Fruit fly (Drosophila melanogaster) whole organism, wandering third instar larva: ENCODE measurements around the gene fabp.

Experiments used
- CG32264 ChIP-seq: fragments of 200-800 bp; sonication (Bioruptor generic); optimal IDR thresholded peaks from 2 replicates; lab custom pipeline; 2016; ENCODE audit warnings: missing biosample characterization, missing genetic modification characterization
- CG9705 ChIP-seq: fragments of 200-800 bp; sonication (Bioruptor generic); optimal IDR thresholded peaks from 2 replicates; lab custom pipeline; 2018; ENCODE audit warnings: missing biosample characterization, mild to moderate bottlenecking, missing genetic modification characterization
- CrebA ChIP-seq: fragments of 200-800 bp; sonication (Bioruptor generic); optimal IDR thresholded peaks from 2 replicates; lab custom pipeline; 2016; ENCODE audit warnings: missing biosample characterization, mild to moderate bottlenecking, missing genetic modification characterization, borderline replicate concordance
- Dfd ChIP-seq: fragments of >200 bp; optimal IDR thresholded peaks from 2 replicates; lab custom pipeline; 2017; ENCODE audit warnings: missing biosample characterization, missing genetic modification characterization
- Dif ChIP-seq: fragments of 200-275, 200-300 bp; sonication (Bioruptor generic); optimal IDR thresholded peaks from 2 replicates; lab custom pipeline; 2018; ENCODE audit warnings: missing biosample characterization, missing genetic modification characterization; ENCODE audit not compliant: partially characterized antibody
- GATAd ChIP-seq: sonication (Bioruptor generic); optimal IDR thresholded peaks from 2 replicates; lab custom pipeline; 2016; ENCODE audit warnings: missing biosample characterization, missing genetic modification characterization
- HLH106 ChIP-seq: fragments of 200-800 bp; optimal IDR thresholded peaks from 3 replicates; lab custom pipeline; 2019; ENCODE audit warnings: missing biosample characterization, mild to moderate bottlenecking, missing genetic modification characterization, moderate library complexity
- Hnf4 ChIP-seq: fragments of 200-800 bp; sonication (Bioruptor generic); optimal IDR thresholded peaks from 2 replicates; lab custom pipeline; 2016; ENCODE audit warnings: missing biosample characterization, mild to moderate bottlenecking, missing genetic modification characterization
- Hr83 ChIP-seq: fragments of 200-300 bp; sonication (Bioruptor generic); optimal IDR thresholded peaks from 2 replicates; lab custom pipeline; 2016; ENCODE audit warnings: missing biosample characterization, mild to moderate bottlenecking, missing genetic modification characterization, moderate library complexity; ENCODE audit not compliant: poor library complexity, severe bottlenecking
- Jra ChIP-seq: sonication (Bioruptor generic); optimal IDR thresholded peaks from 2 replicates; lab custom pipeline; 2016; ENCODE audit warnings: missing biosample characterization, missing genetic modification characterization
- Mio ChIP-seq: sonication (Bioruptor generic); optimal IDR thresholded peaks from 2 replicates; lab custom pipeline; 2016; ENCODE audit warnings: missing biosample characterization, missing genetic modification characterization
- Myc ChIP-seq: fragments of >200 bp; optimal IDR thresholded peaks from 2 replicates; lab custom pipeline; 2017
- N ChIP-seq: fragments of >200 bp; optimal IDR thresholded peaks from 2 replicates; lab custom pipeline; 2018; ENCODE audit warnings: missing biosample characterization, missing external identifiers, missing genetic modification characterization
- OdsH ChIP-seq: fragments of 200-800 bp; sonication (Bioruptor generic); optimal IDR thresholded peaks from 2 replicates; lab custom pipeline; 2016; ENCODE audit warnings: missing biosample characterization, mild to moderate bottlenecking, missing genetic modification characterization
- Rel ChIP-seq, 2 experiments: fragments of 200-800 bp; sonication (Bioruptor generic) in 1 of 2; optimal IDR thresholded peaks; 2 replicates in 1 of 2; 3 replicates in 1 of 2; lab custom pipeline; 2016 to 2019; ENCODE audit warnings: mild to moderate bottlenecking in 2 of 2, missing biosample characterization in 2 of 2, missing genetic modification characterization in 2 of 2, moderate library complexity in 1 of 2
- Sp1 ChIP-seq: fragments of 200-800 bp; sonication (Bioruptor generic); optimal IDR thresholded peaks from 3 replicates; lab custom pipeline; 2019; ENCODE audit warnings: missing biosample characterization, mild to moderate bottlenecking, missing genetic modification characterization, moderate library complexity
- Vsx2 ChIP-seq: fragments of 200-300, 225-300 bp; sonication (Bioruptor generic); optimal IDR thresholded peaks from 2 replicates; lab custom pipeline; 2018; ENCODE audit warnings: missing biosample characterization, missing genetic modification characterization; ENCODE audit not compliant: partially characterized antibody
- br ChIP-seq: fragments of 200-800 bp; sonication (Bioruptor generic); optimal IDR thresholded peaks from 2 replicates; lab custom pipeline; 2016; ENCODE audit warnings: missing biosample characterization, missing genetic modification characterization
- dl ChIP-seq, 2 experiments: fragments of 175-275, 200-275 bp in 1 of 2; fragments of 200-275 bp in 1 of 2; sonication (Bioruptor generic); optimal IDR thresholded peaks; lab custom pipeline; 2018; ENCODE audit warnings: mild to moderate bottlenecking in 2 of 2, missing biosample characterization in 2 of 2, missing genetic modification characterization in 2 of 2, moderate library complexity in 2 of 2; ENCODE audit not compliant: partially characterized antibody in 2 of 2, insufficient read depth in 1 of 2
- dmrt93B ChIP-seq: fragments of 200-800 bp; sonication (Bioruptor generic); optimal IDR thresholded peaks from 2 replicates; lab custom pipeline; 2018; ENCODE audit warnings: missing biosample characterization, mild to moderate bottlenecking, missing genetic modification characterization
- dsf ChIP-seq: sonication (Bioruptor generic); optimal IDR thresholded peaks from 2 replicates; lab custom pipeline; 2016; ENCODE audit warnings: missing biosample characterization, missing genetic modification characterization, borderline replicate concordance
- ey ChIP-seq: fragments of 200-800 bp; sonication (Bioruptor generic); optimal IDR thresholded peaks from 2 replicates; lab custom pipeline; 2016; ENCODE audit warnings: missing biosample characterization, missing genetic modification characterization
- foxo ChIP-seq, 2 experiments: fragments of 200-800 bp; sonication (Bioruptor generic); optimal IDR thresholded peaks; 2 replicates in 1 of 2; 3 replicates in 1 of 2; lab custom pipeline; 2016 to 2017; ENCODE audit warnings: missing biosample characterization in 2 of 2, missing genetic modification characterization in 2 of 2
- fru ChIP-seq: fragments of 200-800 bp; sonication (Bioruptor generic); optimal IDR thresholded peaks from 3 replicates; lab custom pipeline; 2016; ENCODE audit warnings: missing biosample characterization, mild to moderate bottlenecking, missing genetic modification characterization
- h ChIP-seq: fragments of 200-800 bp; sonication (Bioruptor generic); optimal IDR thresholded peaks from 3 replicates; lab custom pipeline; 2016; ENCODE audit warnings: missing biosample characterization, mild to moderate bottlenecking, missing genetic modification characterization
- jim ChIP-seq: fragments of 175-275, 200-325 bp; sonication (Bioruptor generic); optimal IDR thresholded peaks from 2 replicates; lab custom pipeline; 2016; ENCODE audit warnings: missing biosample characterization, mild to moderate bottlenecking, missing genetic modification characterization
- lola ChIP-seq: fragments of >200 bp; optimal IDR thresholded peaks from 2 replicates; lab custom pipeline; 2017; ENCODE audit warnings: missing biosample characterization, missing genetic modification characterization
- pan ChIP-seq: fragments of >200 bp; optimal IDR thresholded peaks from 2 replicates; lab custom pipeline; 2017
- psq ChIP-seq: fragments of 200-800 bp; sonication (Bioruptor generic); optimal IDR thresholded peaks from 3 replicates; lab custom pipeline; 2017; ENCODE audit warnings: missing biosample characterization, mild to moderate bottlenecking, missing genetic modification characterization, moderate library complexity
- rgr ChIP-seq: fragments of 200-800 bp; sonication (Bioruptor generic); optimal IDR thresholded peaks from 3 replicates; lab custom pipeline; 2016; ENCODE audit warnings: missing biosample characterization, mild to moderate bottlenecking, missing genetic modification characterization
- sage ChIP-seq: fragments of 200-800 bp; sonication (Bioruptor generic); optimal IDR thresholded peaks from 2 replicates; lab custom pipeline; 2016; ENCODE audit warnings: missing biosample characterization, mild to moderate bottlenecking, missing genetic modification characterization
- sv ChIP-seq: fragments of 200-800 bp; sonication (Bioruptor generic); optimal IDR thresholded peaks from 3 replicates; lab custom pipeline; 2016; ENCODE audit warnings: missing biosample characterization, missing genetic modification characterization
- tai ChIP-seq: sonication (Bioruptor generic); optimal IDR thresholded peaks from 2 replicates; lab custom pipeline; 2016; ENCODE audit warnings: missing biosample characterization, missing genetic modification characterization
- usp ChIP-seq: fragments of >200 bp; optimal IDR thresholded peaks from 2 replicates; lab custom pipeline; 2017; ENCODE audit warnings: missing biosample characterization, missing genetic modification characterization
- woc ChIP-seq: sonication (Bioruptor generic); optimal IDR thresholded peaks from 2 replicates; lab custom pipeline; 2016; ENCODE audit warnings: missing biosample characterization, mild to moderate bottlenecking, missing genetic modification characterization

Gene fabp

DNA sequence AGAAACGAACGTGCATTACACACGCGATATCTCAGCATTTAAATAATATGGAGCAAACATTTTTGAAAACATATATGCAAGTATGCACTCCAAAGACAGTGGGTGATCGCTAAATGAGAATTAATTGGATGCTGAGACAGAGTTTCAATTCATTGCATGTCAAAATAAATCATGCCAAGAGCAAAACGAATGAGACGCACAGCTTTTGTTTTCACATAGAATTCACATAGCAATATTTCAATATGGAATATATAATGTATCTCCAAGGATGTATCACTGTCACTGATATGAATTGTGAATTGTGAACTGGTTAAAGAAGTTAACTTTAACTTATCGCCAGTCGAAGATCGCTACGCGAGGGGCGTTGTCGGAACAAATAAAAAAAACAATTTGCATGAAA is 47.7 kb upstream of the fabp start (continued):
- TF ChIP-seq br (GFP tag; lab: Kevin White, UChicago): peak; percentile 59
- TF ChIP-seq Vsx2 (GFP tag; lab: Kevin White, UChicago): no peak
- TF ChIP-seq fru: peak; percentile 61
- TF ChIP-seq tai: no peak
- no peak for TF ChIP-seq Mio (GFP tag; lab: Kevin White, UChicago)
- no peak for TF ChIP-seq lola
- TF ChIP-seq OdsH (GFP tag; lab: Kevin White, UChicago): peak; percentile 63
- no peak for TF ChIP-seq Dif
- TF ChIP-seq ey (GFP tag; lab: Kevin White, UChicago): peak; percentile 66

DNA sequence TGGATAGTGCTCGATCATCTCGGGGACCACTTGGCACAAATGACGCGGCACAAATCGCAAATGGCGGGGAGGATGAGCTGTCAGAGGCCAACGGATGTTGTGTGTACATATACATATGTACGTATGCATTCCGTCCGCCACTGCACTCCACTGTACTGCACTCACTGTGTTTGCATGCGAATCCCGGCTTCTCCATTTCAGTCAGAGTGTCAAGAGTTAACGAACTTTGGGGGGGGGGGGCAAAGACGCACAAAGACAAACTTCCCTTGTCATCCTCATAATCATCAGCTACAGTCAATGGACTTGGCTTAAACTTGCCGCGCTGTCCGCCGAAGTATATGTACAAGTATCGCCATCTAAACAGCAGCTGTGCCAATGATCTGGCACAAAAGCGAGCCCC is 47.3 kb upstream of the fabp start:
- TF ChIP-seq Dfd (GFP tag; lab: Kevin White, UChicago) (no peak), Jra (GFP tag; lab: Kevin White, UChicago) (no peak), br (GFP tag; lab: Kevin White, UChicago) (no peak), woc (no peak), usp (GFP tag; lab: Kevin White, UChicago) (no peak), psq (GFP tag; lab: Kevin White, UChicago) (no peak), Vsx2 (GFP tag; lab: Kevin White, UChicago) (no peak), sage (no peak), Hr83 (no peak), Dif (no peak)

DNA sequence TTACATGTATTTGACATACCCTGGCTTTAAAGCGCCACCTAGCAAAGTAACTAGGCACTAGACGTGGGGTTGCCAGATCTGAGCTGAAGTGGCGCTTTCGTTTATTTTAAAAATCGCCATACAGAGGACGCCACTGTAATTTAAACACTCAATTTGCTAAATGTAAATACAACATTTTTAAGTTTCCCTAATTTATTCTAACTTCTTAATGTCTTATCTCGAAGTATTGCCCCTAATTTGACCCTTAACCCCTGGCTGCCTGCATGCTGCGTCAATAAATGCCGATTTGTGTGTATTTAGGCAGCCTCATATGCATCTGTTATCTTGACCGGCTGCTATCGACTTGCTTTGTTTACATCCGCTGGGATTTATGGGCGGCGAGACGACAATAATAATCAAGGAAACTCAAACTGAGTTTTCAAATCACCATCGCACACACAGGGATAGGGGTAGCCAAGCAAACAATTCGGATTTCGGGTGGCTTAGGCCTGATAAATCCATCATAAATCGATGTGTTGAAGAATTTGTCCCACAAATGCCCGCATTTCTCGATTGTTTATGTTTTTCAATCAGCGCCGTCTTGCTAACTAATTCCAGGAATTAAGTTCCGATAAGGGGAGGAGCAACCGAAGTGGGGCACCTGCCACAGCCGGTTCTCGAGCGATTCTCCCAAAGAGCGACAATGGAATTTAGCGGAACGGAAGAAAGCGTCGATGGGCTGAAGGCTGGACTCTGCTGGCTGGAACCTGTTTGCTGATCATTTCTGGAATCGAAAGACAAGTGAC is 46.6 kb upstream of the fabp start:
- TF ChIP-seq psq (GFP tag; lab: Kevin White, UChicago): peak; percentile 40
- no peak for TF ChIP-seq Sp1 (GFP tag; lab: Kevin White, UChicago)
- TF ChIP-seq OdsH (GFP tag; lab: Kevin White, UChicago): peak; percentile 63
- TF ChIP-seq foxo (GFP tag; optimal IDR thresholded peaks at IDR 0.05; lab: Kevin White, UChicago): peak in 1 of 2 experiments; percentile 27
- TF ChIP-seq CrebA: no peak
- no peak for TF ChIP-seq CG32264
- peak; percentile 61 for TF ChIP-seq sv
- TF ChIP-seq lola: no peak
- peak; percentile 62 for TF ChIP-seq Hnf4 (GFP tag; lab: Kevin White, UChicago)
- peak; percentile 75 for TF ChIP-seq Myc
- peak; percentile 63 for TF ChIP-seq h (GFP tag; lab: Kevin White, UChicago)
- TF ChIP-seq CG9705: peak; percentile 0
- TF ChIP-seq ey (GFP tag; lab: Kevin White, UChicago): peak; percentile 47
- TF ChIP-seq rgr (GFP tag; lab: Kevin White, UChicago): peak; percentile 67
- peak; percentile 49 for TF ChIP-seq HLH106 (tag; lab: Kevin White, UChicago)
- TF ChIP-seq tai: peak; percentile 74
- TF ChIP-seq Hr83: peak; percentile 52
- peak; percentile 17 for TF ChIP-seq dmrt93B
- TF ChIP-seq br (GFP tag; lab: Kevin White, UChicago): peak; percentile 21

DNA sequence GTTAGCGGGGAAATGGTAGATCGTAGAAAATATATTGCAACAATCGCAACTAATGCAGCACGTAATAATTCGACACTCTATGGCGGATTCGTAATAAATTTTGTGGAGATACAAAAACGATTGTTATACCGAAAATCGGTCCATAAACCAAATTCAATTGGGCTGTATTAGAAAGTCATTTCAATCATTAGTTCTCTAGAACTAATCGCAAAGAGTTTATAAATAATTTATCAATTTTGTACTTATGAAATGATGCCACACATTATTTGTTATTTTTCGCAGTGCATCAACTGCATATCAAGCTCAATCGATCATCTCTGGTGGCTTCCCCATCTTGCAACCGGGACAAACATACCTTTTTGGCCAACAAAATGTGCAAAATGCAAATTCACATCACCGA is 45.6 kb upstream of the fabp start:
- no peak for TF ChIP-seq N
- TF ChIP-seq jim: no peak
- no peak for TF ChIP-seq Rel (GFP tag; optimal IDR thresholded peaks at IDR 0.05; lab: Kevin White, UChicago)
- TF ChIP-seq Rel (tag; optimal IDR thresholded peaks at IDR 0.05; lab: Kevin White, UChicago): no peak
- no peak for TF ChIP-seq woc
- TF ChIP-seq Myc: no peak
- no peak for TF ChIP-seq Mio (GFP tag; lab: Kevin White, UChicago)
- no peak for TF ChIP-seq GATAd (GFP tag; lab: Kevin White, UChicago)
- no peak for TF ChIP-seq Dfd (GFP tag; lab: Kevin White, UChicago)
- TF ChIP-seq fru: no peak
- no peak for TF ChIP-seq foxo (GFP tag; optimal IDR thresholded peaks at IDR 0.05; lab: Kevin White, UChicago)
- TF ChIP-seq Sp1 (GFP tag; lab: Kevin White, UChicago): no peak

DNA sequence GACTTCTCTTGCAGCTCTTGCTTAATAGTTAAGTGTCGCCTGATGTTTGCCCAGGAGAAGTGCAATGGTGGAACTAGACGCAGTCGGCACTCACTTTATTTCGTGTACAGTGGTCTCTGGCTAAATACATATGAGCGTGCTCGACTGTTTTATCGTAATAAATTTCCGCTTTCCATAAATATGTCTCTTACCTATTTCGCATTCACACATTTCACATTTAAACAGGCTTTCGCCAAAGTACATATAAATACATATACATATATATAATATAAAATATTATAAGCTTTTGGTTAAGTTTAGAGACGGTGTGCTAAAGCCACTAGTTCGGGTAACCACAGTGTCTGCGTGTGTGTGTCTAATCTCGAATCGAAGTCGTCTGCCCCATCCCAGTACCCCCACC is 39.8 kb upstream of the fabp start:
- TF ChIP-seq HLH106 (tag; lab: Kevin White, UChicago): no peak
- no peak for TF ChIP-seq Dif
- no peak for TF ChIP-seq Hnf4 (GFP tag; lab: Kevin White, UChicago)
- TF ChIP-seq rgr (GFP tag; lab: Kevin White, UChicago): no peak
- no peak for TF ChIP-seq ey (GFP tag; lab: Kevin White, UChicago)
- no peak for TF ChIP-seq dl (GFP tag; optimal IDR thresholded peaks at IDR 0.05; lab: Kevin White, UChicago; ENCODE audit: insufficient read depth in 1 of 2, partially characterized antibody in 2 of 2)
- no peak for TF ChIP-seq foxo (GFP tag; optimal IDR thresholded peaks at IDR 0.05; lab: Kevin White, UChicago)
- no peak for TF ChIP-seq dmrt93B
- no peak for TF ChIP-seq pan (lab: Kevin White, UChicago)
- no peak for TF ChIP-seq GATAd (GFP tag; lab: Kevin White, UChicago)
- no peak for TF ChIP-seq usp (GFP tag; lab: Kevin White, UChicago)
- no peak for TF ChIP-seq CrebA
- no peak for TF ChIP-seq dsf (GFP tag; lab: Kevin White, UChicago)
- no peak for TF ChIP-seq sage
- TF ChIP-seq CG32264: no peak
- TF ChIP-seq sv: no peak
- no peak for TF ChIP-seq Rel (GFP tag; optimal IDR thresholded peaks at IDR 0.05; lab: Kevin White, UChicago)
- no peak for TF ChIP-seq Rel (tag; optimal IDR thresholded peaks at IDR 0.05; lab: Kevin White, UChicago)
- TF ChIP-seq, all 38 proteins: peak for 0
